Worm (Caenorhabditis elegans): ENCODE measurements around the gene C15B12.1.

ce11 chrX:6450839-6451491, 25.6 kb upstream of the C15B12.1 start, which contains the start of the genes grl-6 and K10C2.6:
- TF ChIP-seq him-1 (tag; optimal IDR thresholded peaks at IDR 0.05) (no peak), dao-5 (tag; optimal IDR thresholded peaks at IDR 0.05) (no peak), W03F9.2 (tag; optimal IDR thresholded peaks at IDR 0.05) (no peak)

Data from whole organism, L4/young adult.